Worm (Caenorhabditis elegans) whole organism, early embryonic: ENCODE results near the gene D1086.5.

ENCODE experiments used
- F13C5.2 ChIP-seq: sonication (generic microtip); optimal IDR thresholded peaks from 2 replicates; lab custom pipeline; 2017; ENCODE audit warnings: mild to moderate bottlenecking, missing genetic modification characterization, inconsistent platforms, missing compliant biosample characterization
- ama-1 ChIP-seq: fragments of 150-350 bp; optimal IDR thresholded peaks from 2 replicates; lab custom pipeline; 2014
- hnd-1 ChIP-seq: sonication (generic microtip); optimal IDR thresholded peaks from 2 replicates; lab custom pipeline; 2016; ENCODE audit warnings: missing genetic modification characterization, missing compliant biosample characterization
- scrt-1 ChIP-seq: fragments of 200-800 bp; sonication (Bioruptor generic); IDR thresholded peaks from 2 replicates; pipeline ENCODE4 v1.3.6; 2022; ENCODE audit warnings: missing genetic modification characterization, missing compliant biosample characterization
- sea-1 ChIP-seq: fragments of 200-800 bp; sonication (Bioruptor generic); conservative IDR thresholded peaks from 2 replicates; pipeline ENCODE4 v1.3.6; 2022; ENCODE audit warnings: missing genetic modification characterization, missing compliant biosample characterization
- tbx-37 ChIP-seq: fragments of 200-800 bp; sonication (Bioruptor generic); conservative IDR thresholded peaks from 2 replicates; pipeline ENCODE4 v1.3.6; 2022; ENCODE audit warnings: missing genetic modification reagents, missing genetic modification characterization, missing compliant biosample characterization

- no peak for TF ChIP-seq scrt-1 (GFP tag; lab: Robert Waterston, UW)
- TF ChIP-seq ama-1 (lab: Kevin White, UChicago), result no peak
- no peak for TF ChIP-seq F13C5.2 (tag; lab: Kevin White, UChicago)
- no peak for TF ChIP-seq sea-1
- TF ChIP-seq hnd-1 (tag; lab: Kevin White, UChicago), result no peak
- TF ChIP-seq tbx-37 (GFP tag; lab: Robert Waterston, UW), result no peak
Observed at ce11 chrV:14098519-14098918, 8.4 kb upstream of the D1086.5 start, which contains the start of the genes D1086.2 and D1086.1.
